Fruit fly (Drosophila melanogaster) whole organism, embryonic: ENCODE results near the gene jet.

Experiments used
- Asciz ChIP-seq: fragments of 200-800 bp; sonication (Bioruptor generic); optimal IDR thresholded peaks from 2 replicates; lab custom pipeline; 2017; ENCODE audit warnings: missing biosample characterization, mild to moderate bottlenecking, missing genetic modification characterization, missing genetic modification reagents
- Blimp-1 ChIP-seq: fragments of 200-800 bp; sonication (Bioruptor generic); optimal IDR thresholded peaks from 3 replicates; lab custom pipeline; 2018; ENCODE audit warnings: missing biosample characterization, missing genetic modification characterization, mild to moderate bottlenecking, moderate library complexity, missing genetic modification reagents
- Bteb2 ChIP-seq: fragments of 200-800 bp; sonication (Bioruptor generic); optimal IDR thresholded peaks from 2 replicates; lab custom pipeline; 2016; ENCODE audit warnings: missing biosample characterization, missing genetic modification characterization
- CG1024 ChIP-seq: fragments of 200-800 bp; sonication (Bioruptor generic); IDR thresholded peaks from 2 replicates; pipeline ENCODE4 v1.3.6; 2022; ENCODE audit warnings: missing biosample characterization, missing genetic modification characterization
- CG10565 ChIP-seq: fragments of 200-800 bp; sonication (Bioruptor generic); optimal IDR thresholded peaks from 3 replicates; lab custom pipeline; 2016; ENCODE audit warnings: missing biosample characterization, mild to moderate bottlenecking, missing genetic modification characterization
- CG12769 ChIP-seq: fragments of 200-800 bp; sonication (Bioruptor generic); optimal IDR thresholded peaks from 2 replicates; lab custom pipeline; 2019; ENCODE audit warnings: missing biosample characterization, mild to moderate bottlenecking, missing genetic modification characterization, moderate library complexity
- CG13296 ChIP-seq: fragments of 200-800 bp; sonication (Bioruptor generic); optimal IDR thresholded peaks from 3 replicates; lab custom pipeline; 2018; ENCODE audit warnings: missing biosample characterization, mild to moderate bottlenecking, missing genetic modification characterization
- CG1647 ChIP-seq: fragments of 200-800 bp; sonication (Bioruptor generic); optimal IDR thresholded peaks from 3 replicates; lab custom pipeline; 2016; ENCODE audit warnings: missing biosample characterization, missing genetic modification characterization
- CG18764 ChIP-seq: fragments of 200-800 bp; sonication (Bioruptor generic); optimal IDR thresholded peaks from 3 replicates; lab custom pipeline; 2016; ENCODE audit warnings: missing biosample characterization, missing genetic modification characterization
- CG2120 ChIP-seq: fragments of 200-800 bp; sonication (Bioruptor generic); optimal IDR thresholded peaks from 3 replicates; lab custom pipeline; 2016; ENCODE audit warnings: missing biosample characterization, missing genetic modification characterization
- CG31388 ChIP-seq: fragments of 200-800 bp; sonication (Bioruptor generic); optimal IDR thresholded peaks from 2 replicates; lab custom pipeline; 2016; ENCODE audit warnings: missing biosample characterization, missing genetic modification characterization
- CG3281 ChIP-seq: fragments of 200-800 bp; sonication (Bioruptor generic); optimal IDR thresholded peaks from 3 replicates; lab custom pipeline; 2017; ENCODE audit warnings: missing biosample characterization, mild to moderate bottlenecking, missing genetic modification characterization
- CG34422 ChIP-seq: fragments of 200-800 bp; sonication (Bioruptor generic); IDR thresholded peaks from 3 replicates; pipeline ENCODE4 v1.3.6; 2022; ENCODE audit warnings: missing biosample characterization, missing genetic modification characterization
- CG3847 ChIP-seq: fragments of 200-800 bp; sonication (Bioruptor generic); IDR thresholded peaks from 2 replicates; pipeline ENCODE4 v1.3.6; 2022; ENCODE audit warnings: missing biosample characterization, missing genetic modification characterization
- CG5953 ChIP-seq: fragments of 200-800 bp; sonication (Bioruptor generic); IDR thresholded peaks from 2 replicates; pipeline ENCODE4 v1.3.6; 2022; ENCODE audit warnings: missing biosample characterization, missing genetic modification characterization
- CG6854 ChIP-seq: fragments of 200-800 bp; sonication (Bioruptor generic); optimal IDR thresholded peaks from 3 replicates; lab custom pipeline; 2017; ENCODE audit warnings: missing biosample characterization, mild to moderate bottlenecking, missing genetic modification characterization
- CG8359 ChIP-seq: fragments of 200-800 bp; sonication (Bioruptor generic); optimal IDR thresholded peaks from 2 replicates; lab custom pipeline; 2017; ENCODE audit warnings: missing biosample characterization, mild to moderate bottlenecking, missing genetic modification characterization, borderline replicate concordance
- CG9727 ChIP-seq: fragments of 200-800 bp; sonication (Bioruptor generic); optimal IDR thresholded peaks from 3 replicates; lab custom pipeline; 2017; ENCODE audit warnings: missing biosample characterization, mild to moderate bottlenecking, missing genetic modification characterization
- Ets65A ChIP-seq: fragments of 200-800 bp; sonication (Bioruptor generic); peaks from one replicate; lab custom pipeline; 2016; ENCODE audit warnings: missing biosample characterization, missing genetic modification characterization
- H15 ChIP-seq: fragments of 200-800 bp; sonication (Bioruptor generic); IDR thresholded peaks from 3 replicates; pipeline ENCODE4 v1.3.6; 2022; ENCODE audit warnings: missing biosample characterization, missing genetic modification characterization
- Hand ChIP-seq: fragments of 200-800 bp; sonication (Bioruptor generic); optimal IDR thresholded peaks from 2 replicates; lab custom pipeline; 2017; ENCODE audit warnings: mild to moderate bottlenecking, missing biosample characterization, missing genetic modification reagents, missing genetic modification characterization
- Mrtf ChIP-seq: fragments of 200-800 bp; sonication (Bioruptor generic); IDR thresholded peaks from 3 replicates; pipeline ENCODE4 v1.3.6; 2022; ENCODE audit warnings: missing biosample characterization, missing genetic modification characterization
- Neu2 ChIP-seq: fragments of 200-800 bp; sonication (Bioruptor generic); optimal IDR thresholded peaks from 3 replicates; lab custom pipeline; 2016; ENCODE audit warnings: missing biosample characterization, missing genetic modification characterization, borderline replicate concordance
- Optix ChIP-seq: fragments of 200-800 bp; sonication (Bioruptor generic); IDR thresholded peaks from 3 replicates; pipeline ENCODE4 v1.3.6; 2022; ENCODE audit warnings: missing biosample characterization, missing genetic modification characterization
- Pdp1 ChIP-seq, 2 experiments: fragments of 200-800 bp; sonication (Bioruptor generic); optimal IDR thresholded peaks; 3 replicates each; lab custom pipeline; 2016; ENCODE audit warnings: missing biosample characterization in 2 of 2, missing genetic modification characterization in 2 of 2, mild to moderate bottlenecking in 1 of 2, moderate library complexity in 1 of 2
- Scr ChIP-seq: fragments of 200-800 bp; sonication (Bioruptor generic); IDR thresholded peaks from 2 replicates; pipeline ENCODE4 v1.3.6; 2022; ENCODE audit warnings: missing biosample characterization, missing genetic modification characterization; ENCODE audit not compliant: partially characterized antibody
- YL-1 ChIP-seq: fragments of 200-800 bp; sonication (Bioruptor generic); optimal IDR thresholded peaks from 3 replicates; lab custom pipeline; 2017; ENCODE audit warnings: missing biosample characterization, mild to moderate bottlenecking, missing genetic modification characterization
- bbx ChIP-seq: fragments of 200-800 bp; sonication (Bioruptor generic); IDR thresholded peaks from 2 replicates; pipeline ENCODE4 v1.3.6; 2022; ENCODE audit warnings: missing biosample characterization, missing genetic modification characterization; ENCODE audit not compliant: partially characterized antibody
- chif ChIP-seq, 2 experiments: fragments of 200-800 bp; sonication (Bioruptor generic); optimal IDR thresholded peaks; 3 replicates each; lab custom pipeline; 2016; ENCODE audit warnings: missing biosample characterization in 2 of 2, missing genetic modification characterization in 2 of 2
- chm ChIP-seq: fragments of 200-800 bp; sonication (Bioruptor generic); IDR thresholded peaks from 2 replicates; pipeline ENCODE4 v1.3.6; 2022; ENCODE audit warnings: missing biosample characterization, missing genetic modification characterization
- dan ChIP-seq: fragments of 200-800 bp; sonication (Bioruptor generic); IDR thresholded peaks from 2 replicates; pipeline ENCODE4 v1.3.6; 2022; ENCODE audit warnings: missing biosample characterization, missing genetic modification characterization
- dpn ChIP-seq, 2 experiments: fragments of 200-800 bp; sonication (Bioruptor generic); optimal IDR thresholded peaks; 3 replicates each; lab custom pipeline; 2016; ENCODE audit warnings: missing biosample characterization in 2 of 2, missing genetic modification characterization in 2 of 2
- eve ChIP-seq, 2 experiments: fragments of >200 bp; optimal IDR thresholded peaks; 2 replicates each; lab custom pipeline; 2017; ENCODE audit warnings: missing biosample characterization in 2 of 2, missing genetic modification characterization in 2 of 2
- ftz-f1 ChIP-seq: fragments of 200-800 bp; sonication (Bioruptor generic); optimal IDR thresholded peaks from 2 replicates; lab custom pipeline; 2016; ENCODE audit warnings: missing biosample characterization, missing genetic modification characterization
- fu2 ChIP-seq: fragments of 200-800 bp; sonication (Bioruptor generic); optimal IDR thresholded peaks from 2 replicates; lab custom pipeline; 2016; ENCODE audit warnings: missing biosample characterization, missing genetic modification characterization
- grau ChIP-seq: fragments of 200-800 bp; optimal IDR thresholded peaks from 3 replicates; lab custom pipeline; 2019; ENCODE audit warnings: missing biosample characterization, mild to moderate bottlenecking, missing genetic modification characterization, moderate library complexity
- hkb ChIP-seq, 2 experiments: fragments of 200-800 bp in 1 of 2; fragments of >200 bp in 1 of 2; sonication (Bioruptor generic) in 1 of 2; IDR thresholded peaks in 1 of 2; optimal IDR thresholded peaks in 1 of 2; 2 replicates each; pipeline versions ENCODE4 v1.3.6 to Lab custom; 2017 to 2022; ENCODE audit warnings: missing biosample characterization in 1 of 2, missing genetic modification characterization in 1 of 2
- jumu ChIP-seq: fragments of 200-800 bp; sonication (Bioruptor generic); optimal IDR thresholded peaks from 3 replicates; lab custom pipeline; 2016; ENCODE audit warnings: missing biosample characterization, missing genetic modification characterization
- kay ChIP-seq: fragments of 200-800 bp; sonication (Bioruptor generic); optimal IDR thresholded peaks from 2 replicates; lab custom pipeline; 2016; ENCODE audit warnings: missing biosample characterization, missing genetic modification characterization
- lilli ChIP-seq: fragments of 200-800 bp; sonication (Bioruptor generic); optimal IDR thresholded peaks from 3 replicates; lab custom pipeline; 2016; ENCODE audit warnings: missing biosample characterization, missing genetic modification characterization
- mam ChIP-seq: fragments of 200-800 bp; sonication (Bioruptor generic); optimal IDR thresholded peaks from 3 replicates; lab custom pipeline; 2016; ENCODE audit warnings: missing biosample characterization, missing genetic modification characterization
- prd ChIP-seq, 3 experiments: fragments of >200 bp in 2 of 3; fragments of 200-800 bp in 1 of 3; sonication (Bioruptor generic) in 1 of 3; optimal IDR thresholded peaks in 2 of 3; IDR thresholded peaks in 1 of 3; 2 replicates in 2 of 3; 3 replicates in 1 of 3; pipeline versions ENCODE4 v1.3.6 to Lab custom; 2017 to 2022; ENCODE audit warnings: missing biosample characterization in 1 of 3, missing genetic modification characterization in 1 of 3
- pzg ChIP-seq: fragments of 200-800 bp; sonication (Bioruptor generic); optimal IDR thresholded peaks from 3 replicates; lab custom pipeline; 2018; ENCODE audit warnings: missing biosample characterization, mild to moderate bottlenecking, missing genetic modification characterization, moderate library complexity
- repo ChIP-seq: fragments of 200-800 bp; sonication (Bioruptor generic); optimal IDR thresholded peaks from 2 replicates; lab custom pipeline; 2016; ENCODE audit warnings: missing biosample characterization, missing genetic modification characterization
- rib ChIP-seq: fragments of 200-800 bp; sonication (Bioruptor generic); IDR thresholded peaks from 2 replicates; pipeline ENCODE4 v1.3.6; 2022; ENCODE audit warnings: missing biosample characterization, missing genetic modification characterization
- sd ChIP-seq: fragments of 200-800 bp; sonication (Bioruptor generic); optimal IDR thresholded peaks from 3 replicates; lab custom pipeline; 2018; ENCODE audit warnings: missing biosample characterization, mild to moderate bottlenecking, missing genetic modification characterization, moderate library complexity
- unc-4 ChIP-seq: fragments of 200-800 bp; sonication (Bioruptor generic); IDR thresholded peaks from 2 replicates; pipeline ENCODE4 v1.3.6; 2022; ENCODE audit warnings: missing biosample characterization, missing genetic modification characterization; ENCODE audit not compliant: partially characterized antibody
- wek ChIP-seq: fragments of 200-800 bp; sonication (Bioruptor generic); optimal IDR thresholded peaks from 3 replicates; lab custom pipeline; 2018; ENCODE audit warnings: missing biosample characterization, mild to moderate bottlenecking, missing genetic modification characterization, moderate library complexity
- zf30C ChIP-seq: fragments of 200-800 bp; sonication (Bioruptor generic); optimal IDR thresholded peaks from 3 replicates; lab custom pipeline; 2018; ENCODE audit warnings: missing biosample characterization, mild to moderate bottlenecking, missing genetic modification characterization

The jet gene

dm6 chr2L:4971329-4971798 is 21.8 kb upstream of the jet start, which contains the start of gene CG14043 (continued):
- TF ChIP-seq unc-4: peak; percentile 42; the same call in 1 of the 2 replicates
- TF ChIP-seq eve (GFP tag; optimal IDR thresholded peaks at IDR 0.05; lab: Kevin White, UChicago): no peak
- no peak for TF ChIP-seq CG12769 (tag; lab: Kevin White, UChicago)
- no peak for TF ChIP-seq CG31388
- TF ChIP-seq chif (GFP tag; optimal IDR thresholded peaks at IDR 0.05; lab: Kevin White, UChicago): peak in 1 of 2 experiments; percentile 33
- TF ChIP-seq fu2: no peak
- peak; percentile 4 for TF ChIP-seq Neu2 (GFP tag; lab: Kevin White, UChicago)
- TF ChIP-seq dan: no peak
- no peak for TF ChIP-seq CG13296 (GFP tag; lab: Kevin White, UChicago)
- peak; percentile 31 for TF ChIP-seq grau (tag; lab: Kevin White, UChicago)
- TF ChIP-seq CG18764: no peak
- TF ChIP-seq CG1024: no peak
- TF ChIP-seq Asciz (GFP tag; lab: Kevin White, UChicago): no peak
- no peak for TF ChIP-seq kay (GFP tag; lab: Kevin White, UChicago)
- TF ChIP-seq rib (GFP tag; lab: Robert Waterston, UW): no peak
- TF ChIP-seq zf30C (GFP tag; lab: Kevin White, UChicago): no peak
- 0 out of 2 replicates have a peak, but pooled peaks have one; percentile 28 for TF ChIP-seq Scr
- peak; percentile 58 for TF ChIP-seq CG2120 (GFP tag; lab: Kevin White, UChicago)
- TF ChIP-seq hkb (optimal IDR thresholded peaks at IDR 0.05; lab: Kevin White, UChicago): peak; percentile 64
- no peak for TF ChIP-seq hkb (GFP tag; IDR thresholded peaks at IDR 0.05; lab: Robert Waterston, UW)
- no peak for TF ChIP-seq CG10565 (GFP tag; lab: Kevin White, UChicago)
- no peak for TF ChIP-seq repo (GFP tag; lab: Kevin White, UChicago)
- peak; percentile 61 for TF ChIP-seq Ets65A
- TF ChIP-seq lilli (GFP tag; lab: Kevin White, UChicago): peak; percentile 33
- TF ChIP-seq CG8359 (GFP tag; lab: Kevin White, UChicago): no peak
- peak; percentile 14 for TF ChIP-seq CG9727 (GFP tag; lab: Kevin White, UChicago)
- TF ChIP-seq Optix (GFP tag; lab: Robert Waterston, UW): no peak
- no peak for TF ChIP-seq wek (GFP tag; lab: Kevin White, UChicago)
- no peak for TF ChIP-seq bbx (GFP tag; lab: Robert Waterston, UW)
- TF ChIP-seq CG3281 (GFP tag; lab: Kevin White, UChicago): peak; percentile 78
- TF ChIP-seq sd (tag; lab: Kevin White, UChicago): peak; percentile 71
- TF ChIP-seq jumu (GFP tag; lab: Kevin White, UChicago): peak; percentile 40
- peak; percentile 21 for TF ChIP-seq ftz-f1 (GFP tag; lab: Kevin White, UChicago)
- TF ChIP-seq Hand (GFP tag; lab: Kevin White, UChicago): no peak
- TF ChIP-seq CG5953 (GFP tag; lab: Robert Waterston, UW): no peak
- peak; percentile 29 for TF ChIP-seq CG1647 (GFP tag; lab: Kevin White, UChicago)
- TF ChIP-seq Mrtf (GFP tag; lab: Robert Waterston, UW): no peak
- TF ChIP-seq prd (optimal IDR thresholded peaks at IDR 0.05; lab: Kevin White, UChicago): no peak
- TF ChIP-seq prd (GFP tag; IDR thresholded peaks at IDR 0.05; lab: Robert Waterston, UW): peak; percentile 54; the same call in 2 of the 3 replicates
- TF ChIP-seq Pdp1 (GFP tag; optimal IDR thresholded peaks at IDR 0.05; lab: Kevin White, UChicago): peak in 1 of 2 experiments; percentile 95
- no peak for TF ChIP-seq Blimp-1 (GFP tag; lab: Kevin White, UChicago)
- no peak for TF ChIP-seq CG34422
- TF ChIP-seq YL-1: peak; percentile 80
- no peak for TF ChIP-seq H15 (GFP tag; lab: Robert Waterston, UW)
- peak; percentile 36 for TF ChIP-seq mam (GFP tag; lab: Kevin White, UChicago)
- TF ChIP-seq Bteb2 (GFP tag; lab: Kevin White, UChicago): peak; percentile 36
- TF ChIP-seq pzg (GFP tag; lab: Kevin White, UChicago): peak; percentile 94
- TF ChIP-seq chm (GFP tag; lab: Robert Waterston, UW): no peak
- peak in 1 of 2 experiments; percentile 38 for TF ChIP-seq dpn (GFP tag; optimal IDR thresholded peaks at IDR 0.05; lab: Kevin White, UChicago)
- TF ChIP-seq CG3847 (GFP tag; lab: Robert Waterston, UW): peak; percentile 37; the same call in 1 of the 2 replicates
- no peak for TF ChIP-seq CG6854 (GFP tag; lab: Kevin White, UChicago)
